Worm (Caenorhabditis elegans) whole organism, L3 larva: ENCODE results near the gene dhp-2.
A peak's percentile ranks its signal among the peaks of the same experiment; 100 is the strongest.

Experiments
- R02D3.7 ChIP-seq: fragments of 150-350 bp; optimal IDR thresholded peaks from 2 replicates; lab custom pipeline; 2014; ENCODE audit warnings: missing biosample characterization, missing genetic modification characterization
- ZK546.5 ChIP-seq: sonication (generic microtip); optimal IDR thresholded peaks from 2 replicates; lab custom pipeline; 2017; ENCODE audit warnings: missing biosample characterization, missing genetic modification characterization
- ama-1 ChIP-seq: fragments of 150-350 bp; optimal IDR thresholded peaks from 2 replicates; lab custom pipeline; 2018
- ceh-28 ChIP-seq: fragments of 150-350 bp; optimal IDR thresholded peaks from 2 replicates; lab custom pipeline; 2014; ENCODE audit warnings: missing biosample characterization, missing genetic modification reagents, missing genetic modification characterization
- ceh-82 ChIP-seq: fragments of 150-350 bp; optimal IDR thresholded peaks from 2 replicates; lab custom pipeline; 2014; ENCODE audit warnings: missing biosample characterization, missing genetic modification characterization
- daf-12 ChIP-seq: fragments of 150-350 bp; optimal IDR thresholded peaks from 2 replicates; lab custom pipeline; 2014; ENCODE audit warnings: missing biosample characterization, missing genetic modification reagents, missing genetic modification characterization
- egl-27 ChIP-seq: sonication (generic microtip); optimal IDR thresholded peaks from 4 replicates; lab custom pipeline; 2017; ENCODE audit warnings: missing biosample characterization, missing genetic modification reagents, missing genetic modification characterization
- elt-1 ChIP-seq: fragments of 150-350 bp; optimal IDR thresholded peaks from 2 replicates; lab custom pipeline; 2014; ENCODE audit warnings: missing biosample characterization, missing genetic modification characterization
- elt-2 ChIP-seq: sonication (generic microtip); optimal IDR thresholded peaks from 2 replicates; lab custom pipeline; 2016; ENCODE audit warnings: missing genetic modification reagents, mild to moderate bottlenecking, missing genetic modification characterization, missing compliant biosample characterization
- eor-1 ChIP-seq, 2 experiments: fragments of 150-350 bp; optimal IDR thresholded peaks; 2 replicates each; lab custom pipeline; 2014 to 2018; ENCODE audit warnings: missing biosample characterization in 2 of 2, missing genetic modification characterization in 2 of 2
- fkh-10 ChIP-seq: sonication (generic microtip); optimal IDR thresholded peaks from 2 replicates; lab custom pipeline; 2017; ENCODE audit warnings: missing biosample characterization, missing genetic modification reagents, missing genetic modification characterization
- fos-1 ChIP-seq: fragments of 150-350 bp; optimal IDR thresholded peaks from 2 replicates; lab custom pipeline; 2014; ENCODE audit warnings: missing biosample characterization, missing genetic modification characterization
- hmg-11 ChIP-seq: sonication (generic microtip); optimal IDR thresholded peaks from 2 replicates; lab custom pipeline; 2016; ENCODE audit warnings: missing genetic modification characterization, missing compliant biosample characterization
- jun-1 ChIP-seq: fragments of 150-350 bp; optimal IDR thresholded peaks from 2 replicates; lab custom pipeline; 2014; ENCODE audit warnings: missing biosample characterization, missing genetic modification reagents, missing genetic modification characterization
- lin-15B ChIP-seq: fragments of 150-350 bp; optimal IDR thresholded peaks from 2 replicates; lab custom pipeline; 2014; ENCODE audit warnings: missing biosample characterization, missing genetic modification characterization
- lin-39 ChIP-seq: fragments of 150-350 bp; optimal IDR thresholded peaks from 2 replicates; lab custom pipeline; 2018; ENCODE audit warnings: missing biosample characterization, missing genetic modification reagents, missing genetic modification characterization
- lsy-12 ChIP-seq: sonication (generic microtip); optimal IDR thresholded peaks from 2 replicates; lab custom pipeline; 2016; ENCODE audit warnings: mild to moderate bottlenecking, missing genetic modification characterization, missing compliant biosample characterization
- mdl-1 ChIP-seq: fragments of 150-350 bp; optimal IDR thresholded peaks from 2 replicates; lab custom pipeline; 2014; ENCODE audit warnings: missing biosample characterization, missing genetic modification characterization
- nfya-1 ChIP-seq: sonication (generic microtip); optimal IDR thresholded peaks from 2 replicates; lab custom pipeline; 2017; ENCODE audit warnings: missing genetic modification characterization, mild to moderate bottlenecking, missing compliant biosample characterization, antibody characterized with exemption, moderate library complexity; ENCODE audit not compliant: insufficient read depth
- nhr-23 ChIP-seq: fragments of 150-350 bp; optimal IDR thresholded peaks from 2 replicates; lab custom pipeline; 2014; ENCODE audit warnings: missing biosample characterization, missing genetic modification reagents, missing genetic modification characterization
- nhr-237 ChIP-seq: fragments of 150-350 bp; optimal IDR thresholded peaks from 2 replicates; lab custom pipeline; 2014; ENCODE audit warnings: missing biosample characterization, missing genetic modification characterization
- nhr-25 ChIP-seq: sonication (generic microtip); optimal IDR thresholded peaks from 2 replicates; lab custom pipeline; 2017; ENCODE audit warnings: missing biosample characterization, missing genetic modification characterization
- nhr-43 ChIP-seq: sonication (generic microtip); optimal IDR thresholded peaks from 2 replicates; lab custom pipeline; 2016; ENCODE audit warnings: mild to moderate bottlenecking, missing genetic modification characterization, missing compliant biosample characterization; ENCODE audit not compliant: poor library complexity, severe bottlenecking
- nhr-67 ChIP-seq: fragments of 150-350 bp; optimal IDR thresholded peaks from 2 replicates; lab custom pipeline; 2014; ENCODE audit warnings: missing biosample characterization, missing genetic modification characterization
- nhr-76 ChIP-seq: fragments of 150-350 bp; sonication (generic microtip); optimal IDR thresholded peaks from 5 replicates; lab custom pipeline; 2014; ENCODE audit warnings: missing biosample characterization, missing genetic modification characterization
- pha-4 ChIP-seq: fragments of 150-350 bp; optimal IDR thresholded peaks from 2 replicates; lab custom pipeline; 2014; ENCODE audit warnings: missing biosample characterization, missing genetic modification reagents, missing genetic modification characterization
- sea-2 ChIP-seq: fragments of 150-350 bp; sonication (generic microtip); optimal IDR thresholded peaks from 4 replicates; lab custom pipeline; 2014; ENCODE audit warnings: missing biosample characterization, missing genetic modification reagents, missing genetic modification characterization
- skn-1 ChIP-seq: fragments of 150-350 bp; optimal IDR thresholded peaks from 2 replicates; lab custom pipeline; 2014; ENCODE audit warnings: missing biosample characterization, missing genetic modification characterization
- unc-39 ChIP-seq: sonication (generic microtip); optimal IDR thresholded peaks from 4 replicates; lab custom pipeline; 2017; ENCODE audit warnings: missing biosample characterization, missing genetic modification characterization
- unc-62 ChIP-seq: fragments of 150-350 bp; sonication (generic microtip); optimal IDR thresholded peaks from 4 replicates; lab custom pipeline; 2014; ENCODE audit warnings: missing biosample characterization, missing genetic modification reagents, missing genetic modification characterization
- zag-1 ChIP-seq: fragments of 150-350 bp; optimal IDR thresholded peaks from 2 replicates; lab custom pipeline; 2014; ENCODE audit warnings: missing biosample characterization, missing genetic modification characterization
- ztf-11 ChIP-seq: fragments of 150-350 bp; optimal IDR thresholded peaks from 2 replicates; lab custom pipeline; 2014; ENCODE audit warnings: missing biosample characterization, missing genetic modification characterization

The dhp-2 gene

ce11 chrIV:9974392-9974791, 3.5 kb upstream of the dhp-2 start, which contains the start of gene C47E12.9:
C47E12.9 (plus strand) TSS chrIV:9974692.
- TF ChIP-seq lin-39 (tag; lab: Kevin White, UChicago) (no peak), unc-39 (tag; lab: Kevin White, UChicago) (no peak), nfya-1 (tag; lab: Kevin White, UChicago) (no peak), sea-2 (GFP tag; lab: Kevin White, UChicago) (no peak), fkh-10 (GFP tag; lab: Kevin White, UChicago) (no peak)
- TF ChIP-seq, all 47 proteins: peak for 0

ce11 chrIV:9976284-9976683, 1.6 kb upstream of the dhp-2 start, which contains the start of gene C47E12.14:
C47E12.14 (minus strand) TSS chrIV:9976384.
- TF ChIP-seq skn-1 (tag; lab: Kevin White, UChicago), result no peak
- TF ChIP-seq nhr-76 (tag; lab: Kevin White, UChicago), result no peak
- no peak for TF ChIP-seq ztf-11 (tag; lab: Kevin White, UChicago)
- TF ChIP-seq eor-1 (tag; optimal IDR thresholded peaks at IDR 0.05; lab: Kevin White, UChicago), result no peak
- TF ChIP-seq sea-2 (GFP tag; lab: Kevin White, UChicago), result no peak
- no peak for TF ChIP-seq elt-2
- no peak for TF ChIP-seq nhr-43 (tag; lab: Kevin White, UChicago)

ce11 chrIV:9982226-9982794, 4.4 kb downstream of the dhp-2 start, which contains the start of gene rrp-1:
rrp-1 (minus strand) TSS chrIV:9982276.
- no peak for TF ChIP-seq unc-62
- TF ChIP-seq lin-39 (tag; lab: Kevin White, UChicago), result no peak
- peak; percentile 4 for TF ChIP-seq lin-15B (tag; lab: Kevin White, UChicago)
- peak; percentile 6 for TF ChIP-seq nfya-1 (tag; lab: Kevin White, UChicago)

- TF ChIP-seq nhr-25 (no peak), jun-1 (tag; lab: Kevin White, UChicago) (no peak), R02D3.7 (no peak), fos-1 (no peak)
These were observed 5.0 kb downstream of the dhp-2 start, which contains the start of gene mam-2 for ce11 chrIV:9982895-9983294. mam-2 (plus strand) TSS chrIV:9983195.

- TF ChIP-seq ztf-11 (tag; lab: Kevin White, UChicago), result no peak
- TF ChIP-seq mdl-1 (tag; lab: Kevin White, UChicago), result no peak
- TF ChIP-seq egl-27 (tag; lab: Kevin White, UChicago), result no peak
- peak; percentile 2 for TF ChIP-seq elt-2
- no peak for TF ChIP-seq elt-1 (tag; lab: Kevin White, UChicago)
- TF ChIP-seq lsy-12 (tag; lab: Kevin White, UChicago), result peak; percentile 12
These were observed 11.5 kb downstream of the dhp-2 start for ce11 chrIV:9989416-9989815.

- TF ChIP-seq nhr-76 (tag; lab: Kevin White, UChicago) (no peak), nhr-237 (tag; lab: Kevin White, UChicago) (no peak), nhr-67 (tag; lab: Kevin White, UChicago) (no peak), elt-1 (tag; lab: Kevin White, UChicago) (no peak), lin-39 (tag; lab: Kevin White, UChicago) (no peak), ceh-28 (tag; lab: Kevin White, UChicago) (no peak), ceh-82 (tag; lab: Kevin White, UChicago) (no peak), daf-12 (no peak), nhr-23 (tag; lab: Kevin White, UChicago) (no peak), zag-1 (tag; lab: Kevin White, UChicago) (no peak), egl-27 (tag; lab: Kevin White, UChicago) (no peak), fkh-10 (GFP tag; lab: Kevin White, UChicago) (no peak), nhr-25 (no peak), elt-2 (peak; percentile 31), skn-1 (tag; lab: Kevin White, UChicago) (peak; percentile 79), ama-1 (lab: Kevin White, UChicago) (peak; percentile 61), ZK546.5 (tag; lab: Kevin White, UChicago) (no peak), lin-15B (tag; lab: Kevin White, UChicago) (no peak), nhr-43 (tag; lab: Kevin White, UChicago) (no peak), hmg-11 (tag; lab: Kevin White, UChicago) (peak; percentile 20), pha-4 (tag; lab: Kevin White, UChicago) (peak; percentile 67)
These were observed 15.6 kb downstream of the dhp-2 start for ce11 chrIV:9993403-9994132.
